Worm (Caenorhabditis elegans) whole organism, L3 larva: ENCODE measurements around the gene T11F9.14.

ENCODE experiments used
- ama-1 ChIP-seq: fragments of 150-350 bp; optimal IDR thresholded peaks from 2 replicates; lab custom pipeline; 2018
- ceh-28 ChIP-seq: fragments of 150-350 bp; optimal IDR thresholded peaks from 2 replicates; lab custom pipeline; 2014; ENCODE audit warnings: missing biosample characterization, missing genetic modification reagents, missing genetic modification characterization
- nhr-237 ChIP-seq: fragments of 150-350 bp; optimal IDR thresholded peaks from 2 replicates; lab custom pipeline; 2014; ENCODE audit warnings: missing biosample characterization, missing genetic modification characterization
- zag-1 ChIP-seq: fragments of 150-350 bp; optimal IDR thresholded peaks from 2 replicates; lab custom pipeline; 2014; ENCODE audit warnings: missing biosample characterization, missing genetic modification characterization

- TF ChIP-seq ama-1, result no peak
- no peak for TF ChIP-seq zag-1
- TF ChIP-seq ceh-28 (tag; lab: Kevin White, UChicago), result no peak
- no peak for TF ChIP-seq nhr-237 (tag; lab: Kevin White, UChicago)
Observed at ce11 chrV:11517789-11518188, 37.2 kb upstream of the T11F9.14 start, which contains the start of gene C55A6.4.
